Worm (Caenorhabditis elegans) whole organism, mixed stage, embryonic: Measurements from ENCODE around the gene clec-162.
A peak's percentile ranks its signal among the peaks of the same experiment; 100 is the strongest.

ENCODE experiments used
- bed-3 ChIP-seq: fragments of 200-800 bp; sonication (Bioruptor generic); optimal IDR thresholded peaks from 3 replicates; lab custom pipeline; 2018; ENCODE audit warnings: mild to moderate bottlenecking, missing genetic modification characterization, moderate library complexity, missing compliant biosample characterization
- ceh-39 ChIP-seq: fragments of 150-350 bp; optimal IDR thresholded peaks from 2 replicates; lab custom pipeline; 2014; ENCODE audit warnings: missing biosample characterization, missing genetic modification characterization
- ceh-43 ChIP-seq: fragments of 200-800 bp; sonication (Bioruptor generic); optimal IDR thresholded peaks from 2 replicates; lab custom pipeline; 2018; ENCODE audit warnings: mild to moderate bottlenecking, missing genetic modification characterization, moderate library complexity, missing compliant biosample characterization
- ceh-83 ChIP-seq: fragments of 200-800 bp; sonication (Bioruptor generic); optimal IDR thresholded peaks from 2 replicates; lab custom pipeline; 2018; ENCODE audit warnings: mild to moderate bottlenecking, missing genetic modification characterization, missing compliant biosample characterization
- cnd-1 ChIP-seq: fragments of 200-800 bp; sonication (Bioruptor generic); optimal IDR thresholded peaks from 2 replicates; lab custom pipeline; 2018; ENCODE audit warnings: mild to moderate bottlenecking, missing genetic modification characterization, missing compliant biosample characterization
- drap-1 ChIP-seq: fragments of 200-800 bp; sonication (Bioruptor generic); optimal IDR thresholded peaks from 3 replicates; lab custom pipeline; 2018; ENCODE audit warnings: mild to moderate bottlenecking, missing genetic modification characterization, missing compliant biosample characterization
- flh-1 ChIP-seq: fragments of 200-800 bp; sonication (Bioruptor generic); optimal IDR thresholded peaks from 2 replicates; lab custom pipeline; 2018; ENCODE audit warnings: mild to moderate bottlenecking, missing genetic modification characterization, moderate library complexity, missing compliant biosample characterization
- ham-2 ChIP-seq: fragments of 200-800 bp; sonication (Bioruptor generic); optimal IDR thresholded peaks from 2 replicates; lab custom pipeline; 2018; ENCODE audit warnings: mild to moderate bottlenecking, missing genetic modification characterization, missing compliant biosample characterization
- hlh-1 ChIP-seq: fragments of 150-350 bp; optimal IDR thresholded peaks from 2 replicates; lab custom pipeline; 2014; ENCODE audit warnings: missing biosample characterization, missing genetic modification reagents, missing genetic modification characterization
- lin-13 ChIP-seq: fragments of 150-350 bp; optimal IDR thresholded peaks from 2 replicates; lab custom pipeline; 2014; ENCODE audit warnings: missing biosample characterization, missing genetic modification characterization
- lin-32 ChIP-seq: fragments of 200-800 bp; sonication (Bioruptor generic); optimal IDR thresholded peaks from 2 replicates; lab custom pipeline; 2018; ENCODE audit warnings: mild to moderate bottlenecking, missing genetic modification characterization, missing compliant biosample characterization
- lsy-2 ChIP-seq: fragments of 150-350 bp; optimal IDR thresholded peaks from 2 replicates; lab custom pipeline; 2014; ENCODE audit warnings: missing biosample characterization, missing genetic modification characterization
- mab-5 ChIP-seq: fragments of 150-350 bp; optimal IDR thresholded peaks from 2 replicates; lab custom pipeline; 2014; ENCODE audit warnings: missing biosample characterization, missing genetic modification characterization
- mep-1 ChIP-seq: fragments of 150-350 bp; optimal IDR thresholded peaks from 2 replicates; lab custom pipeline; 2017; ENCODE audit warnings: missing biosample characterization, missing genetic modification reagents, missing genetic modification characterization, inconsistent platforms
- mls-2 ChIP-seq: sonication (generic microtip); optimal IDR thresholded peaks from 2 replicates; lab custom pipeline; 2016; ENCODE audit warnings: mild to moderate bottlenecking, missing genetic modification characterization, moderate library complexity, missing compliant biosample characterization
- nhr-12 ChIP-seq: fragments of 150-350 bp; optimal IDR thresholded peaks from 2 replicates; lab custom pipeline; 2014; ENCODE audit warnings: missing biosample characterization, missing genetic modification characterization
- nhr-2 ChIP-seq: fragments of 150-350 bp; optimal IDR thresholded peaks from 2 replicates; lab custom pipeline; 2014; ENCODE audit warnings: missing biosample characterization, missing genetic modification characterization
- nhr-237 ChIP-seq: fragments of 150-350 bp; optimal IDR thresholded peaks from 2 replicates; lab custom pipeline; 2014; ENCODE audit warnings: missing biosample characterization, missing genetic modification characterization
- nhr-28 ChIP-seq: fragments of 150-350 bp; optimal IDR thresholded peaks from 2 replicates; lab custom pipeline; 2014; ENCODE audit warnings: missing biosample characterization, missing genetic modification characterization
- pha-4 ChIP-seq: fragments of 150-350 bp; optimal IDR thresholded peaks from 2 replicates; lab custom pipeline; 2018; ENCODE audit warnings: missing biosample characterization, missing genetic modification reagents, missing genetic modification characterization
- sem-2 ChIP-seq: fragments of 200-800 bp; sonication (Bioruptor generic); optimal IDR thresholded peaks from 2 replicates; lab custom pipeline; 2018; ENCODE audit warnings: mild to moderate bottlenecking, missing genetic modification characterization, missing compliant biosample characterization
- sptf-1 ChIP-seq: sonication (generic microtip); optimal IDR thresholded peaks from 2 replicates; lab custom pipeline; 2017; ENCODE audit warnings: mild to moderate bottlenecking, missing genetic modification characterization, moderate library complexity, missing compliant biosample characterization
- tbx-8 ChIP-seq: fragments of 200-800 bp; sonication (Bioruptor generic); optimal IDR thresholded peaks from 2 replicates; lab custom pipeline; 2018; ENCODE audit warnings: mild to moderate bottlenecking, missing genetic modification characterization, moderate library complexity, missing compliant biosample characterization
- unc-120 ChIP-seq: sonication (generic microtip); optimal IDR thresholded peaks from 2 replicates; lab custom pipeline; 2017; ENCODE audit warnings: missing genetic modification characterization, missing compliant biosample characterization; ENCODE audit not compliant: poor library complexity, severe bottlenecking
- unc-39 ChIP-seq: fragments of 150-350 bp; optimal IDR thresholded peaks from 2 replicates; lab custom pipeline; 2014; ENCODE audit warnings: missing biosample characterization, missing genetic modification characterization
- unc-62 ChIP-seq: fragments of 150-350 bp; optimal IDR thresholded peaks from 2 replicates; lab custom pipeline; 2014; ENCODE audit warnings: missing biosample characterization, missing genetic modification reagents, missing genetic modification characterization
- zip-8 ChIP-seq: fragments of 150-350 bp; optimal IDR thresholded peaks from 2 replicates; lab custom pipeline; 2014; ENCODE audit warnings: missing biosample characterization, missing genetic modification characterization

Gene clec-162

ce11 chrIII:9731313-9731912 is 6.4 kb upstream of the clec-162 start:
- TF ChIP-seq mep-1 (tag; lab: Kevin White, UChicago) (no peak), lin-13 (tag; lab: Kevin White, UChicago) (no peak), bed-3 (no peak), sptf-1 (tag; lab: Kevin White, UChicago) (no peak), zip-8 (tag; lab: Kevin White, UChicago) (no peak), flh-1 (no peak), hlh-1 (tag; lab: Kevin White, UChicago) (peak; percentile 2), unc-62 (peak; percentile 69)

ce11 chrIII:9730407-9730806 is 5.4 kb upstream of the clec-162 start:
- TF ChIP-seq nhr-2 (tag; lab: Kevin White, UChicago), result no peak
- TF ChIP-seq mab-5 (tag; lab: Kevin White, UChicago), result no peak
- TF ChIP-seq sem-2 (GFP tag; lab: Kevin White, UChicago), result no peak
- TF ChIP-seq drap-1 (GFP tag; lab: Kevin White, UChicago), result no peak
- TF ChIP-seq nhr-237 (tag; lab: Kevin White, UChicago), result no peak
- no peak for TF ChIP-seq lin-32 (GFP tag; lab: Kevin White, UChicago)
- no peak for TF ChIP-seq unc-120
- no peak for TF ChIP-seq unc-39 (tag; lab: Kevin White, UChicago)
- TF ChIP-seq, all 35 proteins: peak for 0

- TF ChIP-seq ceh-43 (GFP tag; lab: Kevin White, UChicago) (no peak), flh-1 (no peak), zip-8 (tag; lab: Kevin White, UChicago) (no peak), mls-2 (tag; lab: Kevin White, UChicago) (no peak), ceh-39 (no peak), cnd-1 (tag; lab: Kevin White, UChicago) (no peak), tbx-8 (GFP tag; lab: Kevin White, UChicago) (no peak), lsy-2 (tag; lab: Kevin White, UChicago) (no peak), nhr-28 (tag; lab: Kevin White, UChicago) (no peak), ham-2 (no peak), ceh-83 (GFP tag; lab: Kevin White, UChicago) (no peak)
- TF ChIP-seq, all 35 proteins: peak for 0
Measured at ce11 chrIII:9727439-9727838, 2.4 kb upstream of the clec-162 start, which contains the start of gene C07A9.12. TSS of gene C07A9.12 (minus strand) at chrIII:9727539.

- TF ChIP-seq bed-3, result no peak
- TF ChIP-seq tbx-8 (GFP tag; lab: Kevin White, UChicago), result no peak
- no peak for TF ChIP-seq sem-2 (GFP tag; lab: Kevin White, UChicago)
- TF ChIP-seq lin-32 (GFP tag; lab: Kevin White, UChicago), result no peak
- TF ChIP-seq zip-8 (tag; lab: Kevin White, UChicago), result no peak
- no peak for TF ChIP-seq nhr-12 (tag; lab: Kevin White, UChicago)
- no peak for TF ChIP-seq ceh-43 (GFP tag; lab: Kevin White, UChicago)
Measured at ce11 chrIII:9721991-9722390, 3.0 kb downstream of the clec-162 start.

ce11 chrIII:9720191-9720590 is 4.8 kb downstream of the clec-162 start, which contains the start of gene ncx-7:
TSS of gene ncx-7 (minus strand) at chrIII:9720291.
- TF ChIP-seq lsy-2 (tag; lab: Kevin White, UChicago), result no peak
- TF ChIP-seq, all 35 proteins: peak for 0

- no peak for TF ChIP-seq ceh-39
- no peak for TF ChIP-seq ham-2
- no peak for TF ChIP-seq pha-4 (tag; lab: Kevin White, UChicago)
- no peak for TF ChIP-seq mep-1 (tag; lab: Kevin White, UChicago)
- TF ChIP-seq sptf-1 (tag; lab: Kevin White, UChicago), result no peak
- TF ChIP-seq cnd-1 (tag; lab: Kevin White, UChicago), result no peak
- TF ChIP-seq nhr-2 (tag; lab: Kevin White, UChicago), result no peak
- no peak for TF ChIP-seq drap-1 (GFP tag; lab: Kevin White, UChicago)
- TF ChIP-seq, all 35 proteins: peak for 0
Measured at ce11 chrIII:9717243-9717642, 7.8 kb downstream of the clec-162 start.
